Worm (Caenorhabditis elegans) whole organism, L1 larva: ENCODE data around the gene ifo-1.

Source experiments
- C16A3.4 ChIP-seq: fragments of 150-350 bp; optimal IDR thresholded peaks from 2 replicates; lab custom pipeline; 2014; ENCODE audit warnings: missing biosample characterization, missing genetic modification characterization
- C34B4.2 ChIP-seq: sonication (generic microtip); optimal IDR thresholded peaks from 2 replicates; lab custom pipeline; 2017; ENCODE audit warnings: mild to moderate bottlenecking, missing genetic modification characterization, missing compliant biosample characterization
- F16B12.6 ChIP-seq: fragments of 150-350 bp; optimal IDR thresholded peaks from 2 replicates; lab custom pipeline; 2014; ENCODE audit warnings: missing biosample characterization, missing genetic modification characterization
- ama-1 ChIP-seq: fragments of 150-350 bp; optimal IDR thresholded peaks from 2 replicates; lab custom pipeline; 2014
- blmp-1 ChIP-seq: fragments of 150-350 bp; optimal IDR thresholded peaks from 2 replicates; lab custom pipeline; 2014; ENCODE audit warnings: missing biosample characterization, missing genetic modification characterization
- ceh-82 ChIP-seq, 3 experiments: fragments of 150-350 bp in 1 of 3; sonication (generic microtip) in 2 of 3; optimal IDR thresholded peaks; 2 replicates each; lab custom pipeline; 2014 to 2017; ENCODE audit warnings: missing biosample characterization in 3 of 3, missing genetic modification characterization in 3 of 3
- ceh-88 ChIP-seq: fragments of 200-800 bp; sonication (Bioruptor generic); IDR thresholded peaks from 2 replicates; pipeline ENCODE4 v1.3.6; 2022; ENCODE audit warnings: missing genetic modification characterization, missing compliant biosample characterization
- ceh-90 ChIP-seq: sonication (generic microtip); optimal IDR thresholded peaks from 2 replicates; lab custom pipeline; 2016; ENCODE audit warnings: missing genetic modification characterization, missing compliant biosample characterization
- dpl-1 ChIP-seq, 3 experiments: fragments of 150-350 bp in 2 of 3; sonication (generic microtip) in 1 of 3; optimal IDR thresholded peaks; 2 replicates each; lab custom pipeline; 2014 to 2017; ENCODE audit warnings: missing biosample characterization in 3 of 3, missing genetic modification characterization in 3 of 3, missing genetic modification reagents in 3 of 3
- dsc-1 ChIP-seq: sonication (generic microtip); optimal IDR thresholded peaks from 2 replicates; lab custom pipeline; 2016; ENCODE audit warnings: mild to moderate bottlenecking, missing genetic modification characterization, missing compliant biosample characterization
- efl-1 ChIP-seq, 4 experiments: fragments of 150-350 bp; optimal IDR thresholded peaks in 3 of 4; peaks in 1 of 4; 1 replicate in 1 of 4; 2 replicates in 3 of 4; lab custom pipeline; 2014; ENCODE audit warnings: missing biosample characterization in 2 of 4, missing genetic modification characterization in 2 of 4, missing genetic modification reagents in 2 of 4
- efl-3 ChIP-seq: fragments of 200-800 bp; sonication (Bioruptor generic); optimal IDR thresholded peaks from 2 replicates; lab custom pipeline; 2018; ENCODE audit warnings: mild to moderate bottlenecking, missing genetic modification characterization, missing compliant biosample characterization
- egl-27 ChIP-seq, 2 experiments: fragments of 150-350 bp in 1 of 2; sonication (generic microtip); optimal IDR thresholded peaks; 3 replicates each; lab custom pipeline; 2017 to 2018; ENCODE audit warnings: missing biosample characterization in 2 of 2, missing genetic modification characterization in 2 of 2, missing genetic modification reagents in 2 of 2
- elt-2 ChIP-seq: sonication (generic microtip); optimal IDR thresholded peaks from 2 replicates; lab custom pipeline; 2016; ENCODE audit warnings: missing genetic modification characterization, mild to moderate bottlenecking, inconsistent platforms, missing compliant biosample characterization, missing genetic modification reagents
- grh-1 ChIP-seq: fragments of 200-800 bp; sonication (Bioruptor generic); IDR thresholded peaks from 2 replicates; pipeline ENCODE4 v1.3.6; 2022; ENCODE audit warnings: missing genetic modification reagents, missing genetic modification characterization, missing compliant biosample characterization
- hlh-17 ChIP-seq: fragments of 200-800 bp; sonication (Bioruptor generic); optimal IDR thresholded peaks from 2 replicates; lab custom pipeline; 2018; ENCODE audit warnings: missing genetic modification characterization, mild to moderate bottlenecking, missing compliant biosample characterization, moderate library complexity, borderline replicate concordance
- hpl-2 ChIP-seq: fragments of 150-350 bp; optimal IDR thresholded peaks from 2 replicates; lab custom pipeline; 2014; ENCODE audit warnings: missing biosample characterization, missing genetic modification reagents, missing genetic modification characterization
- lin-13 ChIP-seq: fragments of 150-350 bp; optimal IDR thresholded peaks from 2 replicates; lab custom pipeline; 2014; ENCODE audit warnings: missing biosample characterization, missing genetic modification reagents, missing genetic modification characterization
- lin-14 ChIP-seq: fragments of 200-800 bp; sonication (Bioruptor generic); optimal IDR thresholded peaks from 2 replicates; lab custom pipeline; 2018; ENCODE audit warnings: mild to moderate bottlenecking, missing genetic modification characterization, moderate library complexity, missing compliant biosample characterization
- lin-15B ChIP-seq: fragments of 150-350 bp; sonication (generic microtip); optimal IDR thresholded peaks from 3 replicates; lab custom pipeline; 2014; ENCODE audit warnings: missing biosample characterization, missing genetic modification characterization
- lin-35 ChIP-seq, 2 experiments: fragments of 150-350 bp; optimal IDR thresholded peaks; 2 replicates each; lab custom pipeline; 2014; ENCODE audit warnings: missing biosample characterization in 2 of 2, missing genetic modification characterization in 2 of 2, missing genetic modification reagents in 2 of 2
- lsy-2 ChIP-seq, 2 experiments: fragments of 150-350 bp; optimal IDR thresholded peaks; 2 replicates each; lab custom pipeline; 2014; ENCODE audit warnings: missing biosample characterization in 2 of 2, missing genetic modification characterization in 2 of 2
- mdl-1 ChIP-seq, 2 experiments: fragments of 150-350 bp; optimal IDR thresholded peaks; 2 replicates each; lab custom pipeline; 2014 to 2017; ENCODE audit warnings: missing biosample characterization in 2 of 2, missing genetic modification characterization in 2 of 2, inconsistent platforms in 1 of 2
- mef-2 ChIP-seq: fragments of 150-350 bp; optimal IDR thresholded peaks from 2 replicates; lab custom pipeline; 2014; ENCODE audit warnings: missing biosample characterization, missing genetic modification characterization
- mep-1 ChIP-seq: fragments of 150-350 bp; optimal IDR thresholded peaks from 2 replicates; lab custom pipeline; 2014; ENCODE audit warnings: missing biosample characterization, missing genetic modification characterization
- nhr-19 ChIP-seq: fragments of 200-800 bp; sonication (Bioruptor generic); conservative IDR thresholded peaks from 2 replicates; pipeline ENCODE4 v1.3.6; 2022; ENCODE audit warnings: missing genetic modification characterization, missing compliant biosample characterization
- nhr-20 ChIP-seq: sonication (generic microtip); optimal IDR thresholded peaks from 2 replicates; lab custom pipeline; 2016; ENCODE audit warnings: mild to moderate bottlenecking, missing genetic modification characterization, missing compliant biosample characterization
- nhr-71 ChIP-seq: sonication (generic microtip); optimal IDR thresholded peaks from 2 replicates; lab custom pipeline; 2016; ENCODE audit warnings: mild to moderate bottlenecking, missing genetic modification characterization, moderate library complexity, missing compliant biosample characterization
- nhr-84 ChIP-seq: sonication (generic microtip); optimal IDR thresholded peaks from 2 replicates; lab custom pipeline; 2017; ENCODE audit warnings: missing biosample characterization, missing genetic modification characterization
- nhr-85 ChIP-seq: sonication (generic microtip); peaks from one replicate; lab custom pipeline; 2016; ENCODE audit warnings: missing genetic modification characterization, inconsistent platforms, missing compliant biosample characterization
- nhr-90 ChIP-seq: sonication (generic microtip); optimal IDR thresholded peaks from 2 replicates; lab custom pipeline; 2016; ENCODE audit warnings: mild to moderate bottlenecking, missing genetic modification characterization, missing compliant biosample characterization; ENCODE audit not compliant: poor library complexity
- pqm-1 ChIP-seq: sonication (generic microtip); optimal IDR thresholded peaks from 3 replicates; lab custom pipeline; 2017; ENCODE audit warnings: missing biosample characterization, missing genetic modification characterization
- snpc-4 ChIP-seq: fragments of 150-350 bp; optimal IDR thresholded peaks from 2 replicates; lab custom pipeline; 2014; ENCODE audit warnings: missing biosample characterization, missing genetic modification characterization
- snu-23 ChIP-seq: sonication (generic microtip); optimal IDR thresholded peaks from 2 replicates; lab custom pipeline; 2016; ENCODE audit warnings: missing genetic modification characterization, missing compliant biosample characterization
- sox-4 ChIP-seq: sonication (generic microtip); optimal IDR thresholded peaks from 2 replicates; lab custom pipeline; 2016; ENCODE audit warnings: missing genetic modification characterization, missing compliant biosample characterization
- unc-30 ChIP-seq: sonication (generic microtip); optimal IDR thresholded peaks from 2 replicates; lab custom pipeline; 2017; ENCODE audit warnings: missing biosample characterization, missing genetic modification characterization
- unc-62 ChIP-seq: fragments of 150-350 bp; optimal IDR thresholded peaks from 2 replicates; lab custom pipeline; 2014; ENCODE audit warnings: missing biosample characterization, missing genetic modification reagents, missing genetic modification characterization
- vab-15 ChIP-seq: sonication (generic microtip); optimal IDR thresholded peaks from 2 replicates; lab custom pipeline; 2017; ENCODE audit warnings: missing genotype, mild to moderate bottlenecking, missing genetic modification characterization, missing compliant biosample characterization
- zip-4 ChIP-seq: fragments of 200-800 bp; sonication (Bioruptor generic); optimal IDR thresholded peaks from 2 replicates; lab custom pipeline; 2018; ENCODE audit warnings: mild to moderate bottlenecking, missing genetic modification characterization, moderate library complexity, missing compliant biosample characterization
- ztf-11 ChIP-seq, 2 experiments: sonication (generic microtip); optimal IDR thresholded peaks; 2 replicates each; lab custom pipeline; 2016 to 2017; ENCODE audit warnings: missing genetic modification characterization in 2 of 2, missing biosample characterization in 1 of 2, missing compliant biosample characterization in 1 of 2

Gene ifo-1

ce11 chrIV:7313397-7313910 is 13.0 kb downstream of the ifo-1 start, which contains the start of gene rps-8:
Gene rps-8, minus strand, starts transcription at chrIV:7313860.
- TF ChIP-seq efl-1 (optimal IDR thresholded peaks at IDR 0.05; lab: Kevin White, UChicago) (no peak), efl-1 (GFP tag; optimal IDR thresholded peaks at IDR 0.05 in 1 of 2; lab: Kevin White, UChicago) (peak in 1 of 2 experiments; percentile 4), dsc-1 (peak; percentile 14), unc-30 (tag; lab: Kevin White, UChicago) (no peak)

ce11 chrIV:7312620-7313194 is 13.8 kb downstream of the ifo-1 start:
- TF ChIP-seq nhr-85 (tag; lab: Kevin White, UChicago): peak; percentile 69
- no peak for TF ChIP-seq pqm-1 (tag; lab: Kevin White, UChicago)
- no peak for TF ChIP-seq efl-1 (optimal IDR thresholded peaks at IDR 0.05; lab: Kevin White, UChicago)
- peak in 1 of 2 experiments; percentile 65 for TF ChIP-seq efl-1 (GFP tag; optimal IDR thresholded peaks at IDR 0.05 in 1 of 2; lab: Kevin White, UChicago)

- TF ChIP-seq efl-3 (GFP tag; lab: Kevin White, UChicago) (no peak), ama-1 (lab: Kevin White, UChicago) (peak; percentile 14), lin-14 (peak; percentile 0), nhr-85 (tag; lab: Kevin White, UChicago) (peak; percentile 77)
Measured at ce11 chrIV:7310842-7311241, 15.6 kb downstream of the ifo-1 start.

ce11 chrIV:7310410-7310809 is 16.1 kb downstream of the ifo-1 start, which contains the start of gene grl-4:
Gene grl-4, minus strand, starts transcription at chrIV:7310760.
- TF ChIP-seq lsy-2 (tag; optimal IDR thresholded peaks at IDR 0.05; lab: Kevin White, UChicago) (no peak), efl-1 (optimal IDR thresholded peaks at IDR 0.05; lab: Kevin White, UChicago) (no peak), efl-1 (GFP tag; optimal IDR thresholded peaks at IDR 0.05 in 1 of 2; lab: Kevin White, UChicago) (peak in 1 of 2 experiments; percentile 53)
- TF ChIP-seq, all 84 proteins: peak for 1

- TF ChIP-seq ceh-88 (GFP tag; lab: Robert Waterston, UW) (no peak), mdl-1 (tag; optimal IDR thresholded peaks at IDR 0.05; lab: Kevin White, UChicago) (no peak), C34B4.2 (tag; lab: Kevin White, UChicago) (no peak), snu-23 (peak; percentile 16), nhr-19 (GFP tag; lab: Robert Waterston, UW) (no peak), nhr-85 (tag; lab: Kevin White, UChicago) (peak; percentile 76), lin-14 (peak; percentile 52), nhr-20 (tag; lab: Kevin White, UChicago) (peak; percentile 11), nhr-84 (tag; lab: Kevin White, UChicago) (no peak), lin-15B (tag; lab: Kevin White, UChicago) (no peak), hpl-2 (GFP tag; lab: Kevin White, UChicago) (no peak), vab-15 (tag; lab: Kevin White, UChicago) (no peak), C16A3.4 (no peak), zip-4 (GFP tag; lab: Kevin White, UChicago) (no peak), nhr-71 (tag; lab: Kevin White, UChicago) (peak; percentile 15)
Measured at ce11 chrIV:7309678-7310077, 16.8 kb downstream of the ifo-1 start.

ce11 chrIV:7308974-7309373 is 17.5 kb downstream of the ifo-1 start, which contains the start of gene F42C5.6:
Gene F42C5.6, minus strand, starts transcription at chrIV:7309074.
- no peak for TF ChIP-seq unc-62
- no peak for TF ChIP-seq dpl-1 (GFP tag; optimal IDR thresholded peaks at IDR 0.05; lab: Kevin White, UChicago)
- no peak for TF ChIP-seq F16B12.6 (tag; lab: Kevin White, UChicago)
- TF ChIP-seq nhr-90: no peak
- no peak for TF ChIP-seq lin-35 (GFP tag; optimal IDR thresholded peaks at IDR 0.05; lab: Kevin White, UChicago)
- no peak for TF ChIP-seq ztf-11 (tag; optimal IDR thresholded peaks at IDR 0.05; lab: Kevin White, UChicago)
- no peak for TF ChIP-seq mep-1 (tag; lab: Kevin White, UChicago)
- TF ChIP-seq lin-13: no peak
- no peak for TF ChIP-seq grh-1 (GFP tag; lab: Robert Waterston, UW)
- no peak for TF ChIP-seq mef-2 (tag; lab: Kevin White, UChicago)
- no peak for TF ChIP-seq nhr-85 (tag; lab: Kevin White, UChicago)
- no peak for TF ChIP-seq elt-2 (tag; lab: Kevin White, UChicago)
- TF ChIP-seq blmp-1: no peak
- no peak for TF ChIP-seq ceh-82 (tag; optimal IDR thresholded peaks at IDR 0.05; lab: Kevin White, UChicago)
- no peak for TF ChIP-seq snpc-4 (tag; lab: Kevin White, UChicago)
- no peak for TF ChIP-seq ceh-90 (tag; lab: Kevin White, UChicago)
- TF ChIP-seq hlh-17: no peak
- no peak for TF ChIP-seq egl-27 (tag; optimal IDR thresholded peaks at IDR 0.05; lab: Kevin White, UChicago)
- TF ChIP-seq snu-23: no peak
- TF ChIP-seq sox-4: no peak
